In genomic region chrX:17465523-17465922, dm6 we compare ENCODE assay signal across 1 fruit fly cellular context.
TF ChIP-seq lines count a peak whose summit lies in the region.

No protein-coding gene starts in this region.

TF ChIP-seq in whole organism, embryonic, 481 proteins besides CTCF, POLR2A, EP300 and RAD21 (continued from another document and continues in another):
- TF ChIP-seq CG4282 (GFP tag; optimal IDR thresholded peaks at IDR 0.05; lab: Kevin White, UChicago) = no peak
- peak; percentile 69 for TF ChIP-seq CG18599 (GFP tag; optimal IDR thresholded peaks at IDR 0.05; lab: Kevin White, UChicago)
- TF ChIP-seq CG9932 (GFP tag; IDR thresholded peaks at IDR 0.05; lab: Robert Waterston, UW) = peak; percentile 58; the same call in 1 of the 2 replicates
- TF ChIP-seq CG7556 (GFP tag; optimal IDR thresholded peaks at IDR 0.05; lab: Kevin White, UChicago) = peak; percentile 4
- 0 out of 2 replicates have a peak, but pooled peaks have one; percentile 25 for TF ChIP-seq CG11085 (GFP tag; IDR thresholded peaks at IDR 0.05; lab: Robert Waterston, UW)
- TF ChIP-seq Nf-YC (tag; optimal IDR thresholded peaks at IDR 0.05; lab: Kevin White, UChicago) = no peak
- TF ChIP-seq CkIIα-i1 (GFP tag; IDR thresholded peaks at IDR 0.05; lab: Robert Waterston, UW) = no peak
- TF ChIP-seq CG13894 (tag; optimal IDR thresholded peaks at IDR 0.05; lab: Kevin White, UChicago) = peak; percentile 41
- no peak for TF ChIP-seq Hr78 (GFP tag; optimal IDR thresholded peaks at IDR 0.05; lab: Kevin White, UChicago)
- TF ChIP-seq gem (tag; optimal IDR thresholded peaks at IDR 0.05; lab: Kevin White, UChicago) = no peak
- TF ChIP-seq cwo (GFP tag; optimal IDR thresholded peaks at IDR 0.05; lab: Kevin White, UChicago) = peak; percentile 38
- peak; percentile 14 for TF ChIP-seq CG13775 (GFP tag; optimal IDR thresholded peaks at IDR 0.05; lab: Kevin White, UChicago)
- peak; percentile 69; the same call in 2 of the 3 replicates for TF ChIP-seq dysf (GFP tag; IDR thresholded peaks at IDR 0.05; lab: Robert Waterston, UW)
- TF ChIP-seq CG6689 (GFP tag; IDR thresholded peaks at IDR 0.05; lab: Robert Waterston, UW) = 0 out of 2 replicates have a peak, but pooled peaks have one; percentile 22
- no peak for TF ChIP-seq Tbp (GFP tag; optimal IDR thresholded peaks at IDR 0.05; lab: Kevin White, UChicago)
- peak; percentile 7 for TF ChIP-seq Chrac-16 (GFP tag; optimal IDR thresholded peaks at IDR 0.05; lab: Kevin White, UChicago)
- peak; percentile 3 for TF ChIP-seq CG9817 (tag; optimal IDR thresholded peaks at IDR 0.05; lab: Kevin White, UChicago)
- TF ChIP-seq Rfx (GFP tag; IDR thresholded peaks at IDR 0.05; lab: Robert Waterston, UW) = peak; percentile 74
- no peak for TF ChIP-seq jigr1 (GFP tag; IDR thresholded peaks at IDR 0.05; lab: Robert Waterston, UW)
- peak; percentile 25 for TF ChIP-seq Oli (tag; optimal IDR thresholded peaks at IDR 0.05; lab: Kevin White, UChicago)
- peak; percentile 14 for TF ChIP-seq CG4820 (GFP tag; optimal IDR thresholded peaks at IDR 0.05; lab: Kevin White, UChicago)
- TF ChIP-seq caup (GFP tag; optimal IDR thresholded peaks at IDR 0.05; lab: Kevin White, UChicago; ENCODE audit: severe bottlenecking) = peak; percentile 34
- peak; percentile 44 for TF ChIP-seq vvl (GFP tag; IDR thresholded peaks at IDR 0.05; lab: Robert Waterston, UW)
- TF ChIP-seq lilli (GFP tag; optimal IDR thresholded peaks at IDR 0.05; lab: Kevin White, UChicago) = peak; percentile 42
- peak; percentile 21 for TF ChIP-seq CG4424 (GFP tag; optimal IDR thresholded peaks at IDR 0.05; lab: Kevin White, UChicago)
- peak; percentile 15 for TF ChIP-seq zfh2 (GFP tag; optimal IDR thresholded peaks at IDR 0.05; lab: Kevin White, UChicago)
- TF ChIP-seq lmd (GFP tag; IDR thresholded peaks at IDR 0.05; lab: Robert Waterston, UW) = peak; percentile 56; the same call in 1 of the 2 replicates
- TF ChIP-seq stwl (tag; optimal IDR thresholded peaks at IDR 0.05; lab: Kevin White, UChicago) = no peak
- TF ChIP-seq CG9437 (GFP tag; optimal IDR thresholded peaks at IDR 0.05; lab: Kevin White, UChicago) = no peak
- TF ChIP-seq CG15479 (GFP tag; optimal IDR thresholded peaks at IDR 0.05; lab: Kevin White, UChicago) = no peak
- 0 out of 2 replicates have a peak, but pooled peaks have one; percentile 25 for TF ChIP-seq CG3847 (GFP tag; IDR thresholded peaks at IDR 0.05; lab: Robert Waterston, UW)
- peak; percentile 49; the same call in 1 of the 2 replicates for TF ChIP-seq NFAT (GFP tag; IDR thresholded peaks at IDR 0.05; lab: Robert Waterston, UW)
- no peak for TF ChIP-seq psq (GFP tag; optimal IDR thresholded peaks at IDR 0.05; lab: Kevin White, UChicago)
- no peak for TF ChIP-seq hb (GFP tag; IDR thresholded peaks at IDR 0.05; lab: Robert Waterston, UW; ENCODE audit: partially characterized antibody)
- TF ChIP-seq Blimp-1 (GFP tag; optimal IDR thresholded peaks at IDR 0.05; lab: Kevin White, UChicago) = peak; percentile 24
- TF ChIP-seq CG10147 (GFP tag; optimal IDR thresholded peaks at IDR 0.05; lab: Kevin White, UChicago) = peak; percentile 35
- no peak for TF ChIP-seq Lim3 (GFP tag; IDR thresholded peaks at IDR 0.05; lab: Robert Waterston, UW)
- TF ChIP-seq Camta (GFP tag; optimal IDR thresholded peaks at IDR 0.05; lab: Kevin White, UChicago) = peak; percentile 12
- TF ChIP-seq Gug (GFP tag; IDR thresholded peaks at IDR 0.05; lab: Robert Waterston, UW) = 0 out of 4 replicates have a peak, but pooled peaks have one; percentile 9
- peak; percentile 29 for TF ChIP-seq Dip3 (GFP tag; optimal IDR thresholded peaks at IDR 0.05; lab: Kevin White, UChicago)
- peak; percentile 46; the same call in 1 of the 3 replicates for TF ChIP-seq CG11560 (tag; IDR thresholded peaks at IDR 0.05; lab: Robert Waterston, UW)
- TF ChIP-seq CG9215 (GFP tag; IDR thresholded peaks at IDR 0.05; lab: Robert Waterston, UW) = peak; percentile 50; the same call in 1 of the 2 replicates
- TF ChIP-seq grau (tag; optimal IDR thresholded peaks at IDR 0.05; lab: Kevin White, UChicago) = peak; percentile 46
- TF ChIP-seq Hr51 (GFP tag; optimal IDR thresholded peaks at IDR 0.05; lab: Kevin White, UChicago) = no peak
- peak in 1 of 2 experiments; percentile 31 for TF ChIP-seq bsh (GFP tag; optimal IDR thresholded peaks at IDR 0.05; lab: Kevin White, UChicago)
- TF ChIP-seq CG8290 (GFP tag; optimal IDR thresholded peaks at IDR 0.05; lab: Kevin White, UChicago) = peak; percentile 9
- TF ChIP-seq CG8290 (tag; optimal IDR thresholded peaks at IDR 0.05; lab: Kevin White, UChicago) = no peak
- peak; percentile 22 for TF ChIP-seq CG12155 (GFP tag; optimal IDR thresholded peaks at IDR 0.05; lab: Kevin White, UChicago)
- TF ChIP-seq slou (GFP tag; optimal IDR thresholded peaks at IDR 0.05; lab: Kevin White, UChicago) = no peak
- no peak for TF ChIP-seq gcm2 (GFP tag; optimal IDR thresholded peaks at IDR 0.05; lab: Kevin White, UChicago)
- TF ChIP-seq B-H2 (GFP tag; optimal IDR thresholded peaks at IDR 0.05; lab: Kevin White, UChicago) = no peak
- TF ChIP-seq row (GFP tag; IDR thresholded peaks at IDR 0.05; lab: Robert Waterston, UW) = peak; percentile 62
- peak in 1 of 2 experiments; percentile 6 for TF ChIP-seq chif (GFP tag; optimal IDR thresholded peaks at IDR 0.05; lab: Kevin White, UChicago)
- TF ChIP-seq al (GFP tag; IDR thresholded peaks at IDR 0.05; lab: Robert Waterston, UW) = 0 out of 2 replicates have a peak, but pooled peaks have one; percentile 56
- no peak for TF ChIP-seq Abd-B (GFP tag; optimal IDR thresholded peaks at IDR 0.05; lab: Kevin White, UChicago)
- peak; percentile 21; the same call in 1 of the 2 replicates for TF ChIP-seq E2f1 (GFP tag; IDR thresholded peaks at IDR 0.05; lab: Robert Waterston, UW)
- no peak for TF ChIP-seq maf-S (GFP tag; optimal IDR thresholded peaks at IDR 0.05; lab: Kevin White, UChicago)
- no peak for TF ChIP-seq CG33213 (GFP tag; optimal IDR thresholded peaks at IDR 0.05; lab: Kevin White, UChicago)
- TF ChIP-seq CG13624 (GFP tag; optimal IDR thresholded peaks at IDR 0.05; lab: Kevin White, UChicago) = peak; percentile 43
- peak; percentile 40 for TF ChIP-seq schlank (tag; optimal IDR thresholded peaks at IDR 0.05; lab: Kevin White, UChicago)
- TF ChIP-seq prd (optimal IDR thresholded peaks at IDR 0.05; lab: Kevin White, UChicago) = no peak
- peak; percentile 59; the same call in 2 of the 3 replicates for TF ChIP-seq prd (GFP tag; IDR thresholded peaks at IDR 0.05; lab: Robert Waterston, UW)
- TF ChIP-seq CG5180 (GFP tag; optimal IDR thresholded peaks at IDR 0.05; lab: Kevin White, UChicago) = no peak
- peak; percentile 39 for TF ChIP-seq Antp (GFP tag; optimal IDR thresholded peaks at IDR 0.05; lab: Kevin White, UChicago)
- TF ChIP-seq lab (GFP tag; optimal IDR thresholded peaks at IDR 0.05; lab: Kevin White, UChicago) = peak; percentile 68
- no peak for TF ChIP-seq CG3163 (GFP tag; optimal IDR thresholded peaks at IDR 0.05; lab: Kevin White, UChicago)
- TF ChIP-seq CG14441 (GFP tag; IDR thresholded peaks at IDR 0.05; lab: Robert Waterston, UW) = 0 out of 2 replicates have a peak, but pooled peaks have one; percentile 28
- peak; percentile 4 for TF ChIP-seq CG1602 (GFP tag; optimal IDR thresholded peaks at IDR 0.05; lab: Kevin White, UChicago)
- TF ChIP-seq CG11456 (GFP tag; IDR thresholded peaks at IDR 0.05; lab: Robert Waterston, UW) = peak; percentile 65; the same call in 1 of the 3 replicates
- peak; percentile 29 for TF ChIP-seq CG6813 (GFP tag; optimal IDR thresholded peaks at IDR 0.05; lab: Kevin White, UChicago)
- TF ChIP-seq H2.0 (GFP tag; IDR thresholded peaks at IDR 0.05; lab: Robert Waterston, UW) = no peak
- peak; percentile 30 for TF ChIP-seq CG7786 (GFP tag; optimal IDR thresholded peaks at IDR 0.05; lab: Kevin White, UChicago)
- no peak for TF ChIP-seq fd3F (GFP tag; optimal IDR thresholded peaks at IDR 0.05; lab: Kevin White, UChicago)
- TF ChIP-seq CG12071 (GFP tag; optimal IDR thresholded peaks at IDR 0.05; lab: Kevin White, UChicago) = peak; percentile 21
- TF ChIP-seq CG7839 (tag; optimal IDR thresholded peaks at IDR 0.05; lab: Kevin White, UChicago) = peak; percentile 57
- TF ChIP-seq NfI (GFP tag; optimal IDR thresholded peaks at IDR 0.05; lab: Kevin White, UChicago) = peak; percentile 5
- TF ChIP-seq danr (GFP tag; IDR thresholded peaks at IDR 0.05; lab: Robert Waterston, UW) = 0 out of 2 replicates have a peak, but pooled peaks have one; percentile 6
- TF ChIP-seq pum (GFP tag; optimal IDR thresholded peaks at IDR 0.05; lab: Kevin White, UChicago) = peak; percentile 13
- no peak for TF ChIP-seq pan (optimal IDR thresholded peaks at IDR 0.05; lab: Kevin White, UChicago)
- TF ChIP-seq pan (GFP tag; optimal IDR thresholded peaks at IDR 0.05 in 1 of 2, IDR thresholded peaks at IDR 0.05 in 1 of 2) = peak in 1 of 2 experiments; percentile 23
- peak; percentile 37 for TF ChIP-seq Side (GFP tag; optimal IDR thresholded peaks at IDR 0.05; lab: Kevin White, UChicago)
- TF ChIP-seq CG11696 (GFP tag; IDR thresholded peaks at IDR 0.05; lab: Robert Waterston, UW) = 0 out of 2 replicates have a peak, but pooled peaks have one; percentile 34
- peak; percentile 48 for TF ChIP-seq CG3281 (GFP tag; optimal IDR thresholded peaks at IDR 0.05; lab: Kevin White, UChicago)
- peak; percentile 16 for TF ChIP-seq CG18476 (GFP tag; optimal IDR thresholded peaks at IDR 0.05; lab: Kevin White, UChicago)
- TF ChIP-seq Fer1 (GFP tag; optimal IDR thresholded peaks at IDR 0.05; lab: Kevin White, UChicago) = peak; percentile 61
- TF ChIP-seq az2 (GFP tag; optimal IDR thresholded peaks at IDR 0.05; lab: Kevin White, UChicago) = no peak
- TF ChIP-seq crp (GFP tag; optimal IDR thresholded peaks at IDR 0.05; lab: Kevin White, UChicago) = no peak
- 0 out of 2 replicates have a peak, but pooled peaks have one; percentile 19 for TF ChIP-seq sens-2 (GFP tag; IDR thresholded peaks at IDR 0.05; lab: Robert Waterston, UW)
- TF ChIP-seq CG15011 (GFP tag; optimal IDR thresholded peaks at IDR 0.05; lab: Kevin White, UChicago) = no peak
- no peak for TF ChIP-seq Dip2 (GFP tag; IDR thresholded peaks at IDR 0.05; lab: Robert Waterston, UW)
- TF ChIP-seq CG12104 (GFP tag; optimal IDR thresholded peaks at IDR 0.05; lab: Kevin White, UChicago) = no peak
- TF ChIP-seq TFAM (GFP tag; optimal IDR thresholded peaks at IDR 0.05; lab: Kevin White, UChicago) = no peak
- TF ChIP-seq CG15696 (tag; optimal IDR thresholded peaks at IDR 0.05; lab: Kevin White, UChicago) = peak; percentile 8
- TF ChIP-seq CG9609 (GFP tag; optimal IDR thresholded peaks at IDR 0.05; lab: Kevin White, UChicago) = no peak
- TF ChIP-seq org-1 (GFP tag; optimal IDR thresholded peaks at IDR 0.05; lab: Kevin White, UChicago) = peak; percentile 16
- no peak for TF ChIP-seq Asciz (GFP tag; optimal IDR thresholded peaks at IDR 0.05; lab: Kevin White, UChicago)
- no peak for TF ChIP-seq sr (GFP tag; IDR thresholded peaks at IDR 0.05; lab: Robert Waterston, UW)
- no peak for TF ChIP-seq CG10462 (GFP tag; optimal IDR thresholded peaks at IDR 0.05; lab: Kevin White, UChicago)
- TF ChIP-seq slbo (GFP tag; IDR thresholded peaks at IDR 0.05; lab: Robert Waterston, UW) = peak; percentile 54
- TF ChIP-seq CG10274 (GFP tag; optimal IDR thresholded peaks at IDR 0.05; lab: Kevin White, UChicago) = peak; percentile 3
- peak; percentile 3 for TF ChIP-seq Hsf (GFP tag; optimal IDR thresholded peaks at IDR 0.05; lab: Kevin White, UChicago)
- peak; percentile 6 for TF ChIP-seq phol (tag; optimal IDR thresholded peaks at IDR 0.05; lab: Kevin White, UChicago)
- TF ChIP-seq dpn (GFP tag; optimal IDR thresholded peaks at IDR 0.05; lab: Kevin White, UChicago) = peak; percentile 40 to 51
- TF ChIP-seq Dll (GFP tag; IDR thresholded peaks at IDR 0.05; lab: Robert Waterston, UW; ENCODE audit: partially characterized antibody) = no peak
- TF ChIP-seq CG32532 (GFP tag; IDR thresholded peaks at IDR 0.05; lab: Robert Waterston, UW) = peak; percentile 53; the same call in 1 of the 2 replicates
- TF ChIP-seq Dbx (GFP tag; IDR thresholded peaks at IDR 0.05; lab: Robert Waterston, UW) = 0 out of 3 replicates have a peak, but pooled peaks have one; percentile 40
- TF ChIP-seq sna (GFP tag; IDR thresholded peaks at IDR 0.05; lab: Robert Waterston, UW; ENCODE audit: partially characterized antibody) = no peak
- TF ChIP-seq CG15514 (GFP tag; optimal IDR thresholded peaks at IDR 0.05; lab: Kevin White, UChicago) = peak; percentile 3
- 0 out of 2 replicates have a peak, but pooled peaks have one; percentile 16 for TF ChIP-seq CG7372 (GFP tag; IDR thresholded peaks at IDR 0.05; lab: Robert Waterston, UW)
- peak; percentile 22 for TF ChIP-seq CG10209 (GFP tag; optimal IDR thresholded peaks at IDR 0.05; lab: Kevin White, UChicago)
- peak; percentile 38 for TF ChIP-seq Fer3 (tag; optimal IDR thresholded peaks at IDR 0.05; lab: Kevin White, UChicago)
- TF ChIP-seq unpg (GFP tag; optimal IDR thresholded peaks at IDR 0.05; lab: Kevin White, UChicago) = peak; percentile 45
- peak; percentile 16 to 22 for TF ChIP-seq Pdp1 (GFP tag; optimal IDR thresholded peaks at IDR 0.05; lab: Kevin White, UChicago)
- no peak for TF ChIP-seq pzg (GFP tag; optimal IDR thresholded peaks at IDR 0.05; lab: Kevin White, UChicago)
- peak; percentile 18 for TF ChIP-seq dmrt11E (tag; optimal IDR thresholded peaks at IDR 0.05; lab: Kevin White, UChicago)
- no peak for TF ChIP-seq tup (GFP tag; optimal IDR thresholded peaks at IDR 0.05; lab: Kevin White, UChicago)
- 0 out of 3 replicates have a peak, but pooled peaks have one; percentile 21 for TF ChIP-seq so (GFP tag; IDR thresholded peaks at IDR 0.05; lab: Robert Waterston, UW)
- peak; percentile 59 for TF ChIP-seq Meics (GFP tag; optimal IDR thresholded peaks at IDR 0.05; lab: Kevin White, UChicago)
- TF ChIP-seq HLH54F (GFP tag; optimal IDR thresholded peaks at IDR 0.05; lab: Kevin White, UChicago) = peak; percentile 17
- TF ChIP-seq ranshi (GFP tag; IDR thresholded peaks at IDR 0.05; lab: Robert Waterston, UW) = no peak
- TF ChIP-seq Usf (GFP tag; optimal IDR thresholded peaks at IDR 0.05; lab: Kevin White, UChicago) = no peak
- no peak for TF ChIP-seq CHES-1-like (GFP tag; optimal IDR thresholded peaks at IDR 0.05; lab: Kevin White, UChicago)
- peak; percentile 37 for TF ChIP-seq Xbp1 (GFP tag; optimal IDR thresholded peaks at IDR 0.05; lab: Kevin White, UChicago)
- peak; percentile 32 for TF ChIP-seq Hmr (GFP tag; optimal IDR thresholded peaks at IDR 0.05; lab: Kevin White, UChicago)
- TF ChIP-seq CG2712 (tag; optimal IDR thresholded peaks at IDR 0.05; lab: Kevin White, UChicago) = peak; percentile 26
- peak; percentile 13 for TF ChIP-seq bcd (GFP tag; optimal IDR thresholded peaks at IDR 0.05; lab: Kevin White, UChicago)
- peak; percentile 18 for TF ChIP-seq pnt (GFP tag; optimal IDR thresholded peaks at IDR 0.05; lab: Kevin White, UChicago)
- TF ChIP-seq CG12391 (tag; optimal IDR thresholded peaks at IDR 0.05; lab: Kevin White, UChicago) = peak; percentile 36
